Worm (Caenorhabditis elegans): ENCODE measurements around the gene F39F10.4.

F39F10.4 gene

ce11 chrX:16871355-16871754 is 32.2 kb downstream of the F39F10.4 start:
- TF ChIP-seq M03D4.4 (tag; optimal IDR thresholded peaks at IDR 0.05) (no peak), tbx-8 (GFP tag; optimal IDR thresholded peaks at IDR 0.05) (no peak), unc-120 (tag; optimal IDR thresholded peaks at IDR 0.05; ENCODE audit: poor library complexity, severe bottlenecking) (no peak), flh-1 (GFP tag; optimal IDR thresholded peaks at IDR 0.05) (no peak), pha-4 (tag; optimal IDR thresholded peaks at IDR 0.05) (no peak), blmp-1 (tag; optimal IDR thresholded peaks at IDR 0.05) (no peak), lin-32 (GFP tag; optimal IDR thresholded peaks at IDR 0.05) (no peak), nhr-28 (tag; optimal IDR thresholded peaks at IDR 0.05) (no peak), mls-2 (tag; optimal IDR thresholded peaks at IDR 0.05) (no peak), sptf-1 (tag; optimal IDR thresholded peaks at IDR 0.05) (no peak), lsy-2 (tag; optimal IDR thresholded peaks at IDR 0.05) (no peak), ceh-83 (GFP tag; optimal IDR thresholded peaks at IDR 0.05) (no peak), unc-39 (tag; optimal IDR thresholded peaks at IDR 0.05) (no peak), nhr-76 (tag; optimal IDR thresholded peaks at IDR 0.05) (no peak), hlh-1 (tag; optimal IDR thresholded peaks at IDR 0.05) (no peak), ceh-39 (tag; optimal IDR thresholded peaks at IDR 0.05) (no peak), mab-5 (tag; optimal IDR thresholded peaks at IDR 0.05) (no peak), sem-2 (GFP tag; optimal IDR thresholded peaks at IDR 0.05) (no peak), ham-2 (GFP tag; optimal IDR thresholded peaks at IDR 0.05) (no peak)

- TF ChIP-seq ceh-83 (GFP tag; optimal IDR thresholded peaks at IDR 0.05) = no peak
- TF ChIP-seq elt-1 (tag; optimal IDR thresholded peaks at IDR 0.05; ENCODE audit: borderline replicate concordance, insufficient read depth) = no peak
- no peak for TF ChIP-seq elt-3 (tag; optimal IDR thresholded peaks at IDR 0.05)
- no peak for TF ChIP-seq lsy-2 (tag; optimal IDR thresholded peaks at IDR 0.05)
Measured at ce11 chrX:16868931-16869330, 34.6 kb downstream of the F39F10.4 start, which contains the start of gene aakg-2. Gene aakg-2, minus strand, starts transcription at chrX:16869031.

ce11 chrX:16865675-16866074 is 37.8 kb downstream of the F39F10.4 start:
- no peak for TF ChIP-seq elt-1 (tag; optimal IDR thresholded peaks at IDR 0.05; ENCODE audit: borderline replicate concordance, insufficient read depth)

ce11 chrX:16865016-16865415 is 38.5 kb downstream of the F39F10.4 start:
- TF ChIP-seq lsy-2 (tag; optimal IDR thresholded peaks at IDR 0.05) (no peak), nhr-2 (tag; optimal IDR thresholded peaks at IDR 0.05) (no peak), ztf-11 (tag; optimal IDR thresholded peaks at IDR 0.05) (no peak), ces-1 (GFP tag; optimal IDR thresholded peaks at IDR 0.05) (no peak), ceh-83 (GFP tag; optimal IDR thresholded peaks at IDR 0.05) (no peak), nhr-237 (tag; optimal IDR thresholded peaks at IDR 0.05) (no peak), unc-62 (GFP tag; optimal IDR thresholded peaks at IDR 0.05) (no peak), ham-2 (GFP tag; optimal IDR thresholded peaks at IDR 0.05) (no peak), unc-39 (tag; optimal IDR thresholded peaks at IDR 0.05) (no peak), nhr-76 (tag; optimal IDR thresholded peaks at IDR 0.05) (no peak), nhr-12 (tag; optimal IDR thresholded peaks at IDR 0.05) (no peak), unc-120 (tag; optimal IDR thresholded peaks at IDR 0.05; ENCODE audit: poor library complexity, severe bottlenecking) (no peak)

- TF ChIP-seq ceh-43 (GFP tag; optimal IDR thresholded peaks at IDR 0.05) (no peak), lsy-2 (tag; optimal IDR thresholded peaks at IDR 0.05) (no peak), tbx-8 (GFP tag; optimal IDR thresholded peaks at IDR 0.05) (no peak), ces-1 (GFP tag; optimal IDR thresholded peaks at IDR 0.05) (no peak), zip-8 (tag; optimal IDR thresholded peaks at IDR 0.05) (no peak), mls-2 (tag; optimal IDR thresholded peaks at IDR 0.05) (no peak), bed-3 (GFP tag; optimal IDR thresholded peaks at IDR 0.05) (no peak), ham-2 (GFP tag; optimal IDR thresholded peaks at IDR 0.05) (no peak), snpc-4 (tag; optimal IDR thresholded peaks at IDR 0.05) (no peak), ceh-39 (tag; optimal IDR thresholded peaks at IDR 0.05) (no peak), M03D4.4 (tag; optimal IDR thresholded peaks at IDR 0.05) (no peak), sem-2 (GFP tag; optimal IDR thresholded peaks at IDR 0.05) (no peak), ceh-83 (GFP tag; optimal IDR thresholded peaks at IDR 0.05) (no peak), sptf-1 (tag; optimal IDR thresholded peaks at IDR 0.05) (no peak), unc-120 (tag; optimal IDR thresholded peaks at IDR 0.05; ENCODE audit: poor library complexity, severe bottlenecking) (no peak), unc-62 (GFP tag; optimal IDR thresholded peaks at IDR 0.05) (no peak), nhr-237 (tag; optimal IDR thresholded peaks at IDR 0.05) (no peak)
Measured at ce11 chrX:16863320-16863719, 40.2 kb downstream of the F39F10.4 start.

Data from whole organism, mixed stage, embryonic.